Worm (Caenorhabditis elegans) whole organism, mixed stage, embryonic: ENCODE measurements around the gene F59D6.1.

ENCODE experiments used
- M03D4.4 ChIP-seq: sonication (generic microtip); optimal IDR thresholded peaks from 2 replicates; lab custom pipeline; 2017; ENCODE audit warnings: mild to moderate bottlenecking, missing genetic modification characterization, missing compliant biosample characterization
- bed-3 ChIP-seq: fragments of 200-800 bp; sonication (Bioruptor generic); optimal IDR thresholded peaks from 3 replicates; lab custom pipeline; 2018; ENCODE audit warnings: mild to moderate bottlenecking, missing genetic modification characterization, moderate library complexity, missing compliant biosample characterization
- blmp-1 ChIP-seq: fragments of 150-350 bp; optimal IDR thresholded peaks from 2 replicates; lab custom pipeline; 2014; ENCODE audit warnings: missing biosample characterization, missing genetic modification characterization
- ceh-39 ChIP-seq: fragments of 150-350 bp; optimal IDR thresholded peaks from 2 replicates; lab custom pipeline; 2014; ENCODE audit warnings: missing biosample characterization, missing genetic modification characterization
- ceh-43 ChIP-seq: fragments of 200-800 bp; sonication (Bioruptor generic); optimal IDR thresholded peaks from 2 replicates; lab custom pipeline; 2018; ENCODE audit warnings: mild to moderate bottlenecking, missing genetic modification characterization, moderate library complexity, missing compliant biosample characterization
- ceh-83 ChIP-seq: fragments of 200-800 bp; sonication (Bioruptor generic); optimal IDR thresholded peaks from 2 replicates; lab custom pipeline; 2018; ENCODE audit warnings: mild to moderate bottlenecking, missing genetic modification characterization, missing compliant biosample characterization
- ces-1 ChIP-seq: fragments of 150-350 bp; optimal IDR thresholded peaks from 2 replicates; lab custom pipeline; 2014; ENCODE audit warnings: missing biosample characterization, missing genetic modification reagents, missing genetic modification characterization
- cnd-1 ChIP-seq: fragments of 200-800 bp; sonication (Bioruptor generic); optimal IDR thresholded peaks from 2 replicates; lab custom pipeline; 2018; ENCODE audit warnings: mild to moderate bottlenecking, missing genetic modification characterization, missing compliant biosample characterization
- drap-1 ChIP-seq: fragments of 200-800 bp; sonication (Bioruptor generic); optimal IDR thresholded peaks from 3 replicates; lab custom pipeline; 2018; ENCODE audit warnings: mild to moderate bottlenecking, missing genetic modification characterization, missing compliant biosample characterization
- elt-1 ChIP-seq: sonication (generic microtip); optimal IDR thresholded peaks from 2 replicates; lab custom pipeline; 2017; ENCODE audit warnings: missing genetic modification characterization, mild to moderate bottlenecking, missing compliant biosample characterization, antibody characterized with exemption, moderate library complexity, borderline replicate concordance; ENCODE audit not compliant: insufficient read depth
- elt-3 ChIP-seq: fragments of 150-350 bp; optimal IDR thresholded peaks from 2 replicates; lab custom pipeline; 2014; ENCODE audit warnings: missing biosample characterization, missing genetic modification characterization
- flh-1 ChIP-seq: fragments of 200-800 bp; sonication (Bioruptor generic); optimal IDR thresholded peaks from 2 replicates; lab custom pipeline; 2018; ENCODE audit warnings: mild to moderate bottlenecking, missing genetic modification characterization, moderate library complexity, missing compliant biosample characterization
- ham-2 ChIP-seq: fragments of 200-800 bp; sonication (Bioruptor generic); optimal IDR thresholded peaks from 2 replicates; lab custom pipeline; 2018; ENCODE audit warnings: mild to moderate bottlenecking, missing genetic modification characterization, missing compliant biosample characterization
- hlh-1 ChIP-seq: fragments of 150-350 bp; optimal IDR thresholded peaks from 2 replicates; lab custom pipeline; 2014; ENCODE audit warnings: missing biosample characterization, missing genetic modification reagents, missing genetic modification characterization
- lin-13 ChIP-seq: fragments of 150-350 bp; optimal IDR thresholded peaks from 2 replicates; lab custom pipeline; 2014; ENCODE audit warnings: missing biosample characterization, missing genetic modification characterization
- lin-32 ChIP-seq: fragments of 200-800 bp; sonication (Bioruptor generic); optimal IDR thresholded peaks from 2 replicates; lab custom pipeline; 2018; ENCODE audit warnings: mild to moderate bottlenecking, missing genetic modification characterization, missing compliant biosample characterization
- lsy-2 ChIP-seq: fragments of 150-350 bp; optimal IDR thresholded peaks from 2 replicates; lab custom pipeline; 2014; ENCODE audit warnings: missing biosample characterization, missing genetic modification characterization
- mab-5 ChIP-seq: fragments of 150-350 bp; optimal IDR thresholded peaks from 2 replicates; lab custom pipeline; 2014; ENCODE audit warnings: missing biosample characterization, missing genetic modification characterization
- mep-1 ChIP-seq: fragments of 150-350 bp; optimal IDR thresholded peaks from 2 replicates; lab custom pipeline; 2017; ENCODE audit warnings: missing biosample characterization, missing genetic modification reagents, missing genetic modification characterization, inconsistent platforms
- mls-2 ChIP-seq: sonication (generic microtip); optimal IDR thresholded peaks from 2 replicates; lab custom pipeline; 2016; ENCODE audit warnings: mild to moderate bottlenecking, missing genetic modification characterization, moderate library complexity, missing compliant biosample characterization
- nhr-12 ChIP-seq: fragments of 150-350 bp; optimal IDR thresholded peaks from 2 replicates; lab custom pipeline; 2014; ENCODE audit warnings: missing biosample characterization, missing genetic modification characterization
- nhr-2 ChIP-seq: fragments of 150-350 bp; optimal IDR thresholded peaks from 2 replicates; lab custom pipeline; 2014; ENCODE audit warnings: missing biosample characterization, missing genetic modification characterization
- nhr-237 ChIP-seq: fragments of 150-350 bp; optimal IDR thresholded peaks from 2 replicates; lab custom pipeline; 2014; ENCODE audit warnings: missing biosample characterization, missing genetic modification characterization
- nhr-28 ChIP-seq: fragments of 150-350 bp; optimal IDR thresholded peaks from 2 replicates; lab custom pipeline; 2014; ENCODE audit warnings: missing biosample characterization, missing genetic modification characterization
- nhr-76 ChIP-seq: sonication (generic microtip); optimal IDR thresholded peaks from 2 replicates; lab custom pipeline; 2017; ENCODE audit warnings: missing biosample characterization, missing genetic modification characterization
- pha-4 ChIP-seq: fragments of 150-350 bp; optimal IDR thresholded peaks from 2 replicates; lab custom pipeline; 2018; ENCODE audit warnings: missing biosample characterization, missing genetic modification reagents, missing genetic modification characterization
- sem-2 ChIP-seq: fragments of 200-800 bp; sonication (Bioruptor generic); optimal IDR thresholded peaks from 2 replicates; lab custom pipeline; 2018; ENCODE audit warnings: mild to moderate bottlenecking, missing genetic modification characterization, missing compliant biosample characterization
- snpc-4 ChIP-seq: fragments of 150-350 bp; optimal IDR thresholded peaks from 2 replicates; lab custom pipeline; 2014; ENCODE audit warnings: missing biosample characterization, missing genetic modification characterization
- sptf-1 ChIP-seq: sonication (generic microtip); optimal IDR thresholded peaks from 2 replicates; lab custom pipeline; 2017; ENCODE audit warnings: mild to moderate bottlenecking, missing genetic modification characterization, moderate library complexity, missing compliant biosample characterization
- tbx-8 ChIP-seq: fragments of 200-800 bp; sonication (Bioruptor generic); optimal IDR thresholded peaks from 2 replicates; lab custom pipeline; 2018; ENCODE audit warnings: mild to moderate bottlenecking, missing genetic modification characterization, moderate library complexity, missing compliant biosample characterization
- unc-39 ChIP-seq: fragments of 150-350 bp; optimal IDR thresholded peaks from 2 replicates; lab custom pipeline; 2014; ENCODE audit warnings: missing biosample characterization, missing genetic modification characterization
- unc-62 ChIP-seq: fragments of 150-350 bp; optimal IDR thresholded peaks from 2 replicates; lab custom pipeline; 2014; ENCODE audit warnings: missing biosample characterization, missing genetic modification reagents, missing genetic modification characterization
- zip-8 ChIP-seq: fragments of 150-350 bp; optimal IDR thresholded peaks from 2 replicates; lab custom pipeline; 2014; ENCODE audit warnings: missing biosample characterization, missing genetic modification characterization
- ztf-11 ChIP-seq: fragments of 150-350 bp; optimal IDR thresholded peaks from 2 replicates; lab custom pipeline; 2014; ENCODE audit warnings: missing biosample characterization, missing genetic modification characterization

The F59D6.1 gene

ce11 chrV:3032343-3032742 is 12.6 kb upstream of the F59D6.1 start, which contains the start of gene irld-38:
irld-38 (minus strand) TSS chrV:3032443.
- TF ChIP-seq snpc-4 (tag; lab: Kevin White, UChicago), result no peak

ce11 chrV:3034236-3034635 is 10.7 kb upstream of the F59D6.1 start, which contains the start of gene srw-8:
srw-8 (minus strand) TSS chrV:3034336.
- TF ChIP-seq ztf-11 (tag; lab: Kevin White, UChicago) (no peak), snpc-4 (tag; lab: Kevin White, UChicago) (no peak), tbx-8 (GFP tag; lab: Kevin White, UChicago) (no peak), nhr-76 (no peak)
- TF ChIP-seq, all 35 proteins: peak for 0

ce11 chrV:3038058-3038457 is 6.9 kb upstream of the F59D6.1 start:
- no peak for TF ChIP-seq ceh-43 (GFP tag; lab: Kevin White, UChicago)

- no peak for TF ChIP-seq pha-4 (tag; lab: Kevin White, UChicago)
- no peak for TF ChIP-seq snpc-4 (tag; lab: Kevin White, UChicago)
- TF ChIP-seq lin-13 (tag; lab: Kevin White, UChicago), result no peak
- TF ChIP-seq drap-1, result no peak
- no peak for TF ChIP-seq lsy-2
- TF ChIP-seq zip-8, result no peak
- no peak for TF ChIP-seq elt-3 (tag; lab: Kevin White, UChicago)
- TF ChIP-seq mep-1 (tag; lab: Kevin White, UChicago), result no peak
- no peak for TF ChIP-seq unc-62 (GFP tag; lab: Kevin White, UChicago)
- no peak for TF ChIP-seq blmp-1 (tag; lab: Kevin White, UChicago)
- TF ChIP-seq flh-1 (GFP tag; lab: Kevin White, UChicago), result no peak
- no peak for TF ChIP-seq nhr-28 (tag; lab: Kevin White, UChicago)
- TF ChIP-seq tbx-8 (GFP tag; lab: Kevin White, UChicago), result no peak
- TF ChIP-seq mab-5, result no peak
- no peak for TF ChIP-seq nhr-237
- no peak for TF ChIP-seq sem-2 (GFP tag; lab: Kevin White, UChicago)
- TF ChIP-seq lin-32, result no peak
- TF ChIP-seq, all 35 proteins: peak for 0
These were observed 5.7 kb upstream of the F59D6.1 start, which contains the start of gene chpf-2 for ce11 chrV:3039282-3039681. chpf-2 (minus strand) TSS chrV:3039382.

- no peak for TF ChIP-seq cnd-1 (tag; lab: Kevin White, UChicago)
- no peak for TF ChIP-seq ceh-39 (tag; lab: Kevin White, UChicago)
- TF ChIP-seq, all 35 proteins: peak for 0
These were observed 4.0 kb upstream of the F59D6.1 start for ce11 chrV:3040930-3041329.

- TF ChIP-seq blmp-1 (tag; lab: Kevin White, UChicago) (no peak), mep-1 (tag; lab: Kevin White, UChicago) (no peak), lin-32 (no peak), hlh-1 (tag; lab: Kevin White, UChicago) (no peak), ceh-43 (GFP tag; lab: Kevin White, UChicago) (no peak), ces-1 (GFP tag; lab: Kevin White, UChicago) (no peak), mls-2 (tag; lab: Kevin White, UChicago) (no peak), unc-39 (no peak), nhr-2 (tag; lab: Kevin White, UChicago) (no peak), lsy-2 (no peak), M03D4.4 (no peak), ztf-11 (tag; lab: Kevin White, UChicago) (no peak), drap-1 (no peak), elt-3 (tag; lab: Kevin White, UChicago) (no peak), snpc-4 (tag; lab: Kevin White, UChicago) (no peak), nhr-237 (no peak), unc-62 (GFP tag; lab: Kevin White, UChicago) (no peak), cnd-1 (tag; lab: Kevin White, UChicago) (no peak), ham-2 (GFP tag; lab: Kevin White, UChicago) (no peak), nhr-28 (tag; lab: Kevin White, UChicago) (no peak)
These were observed 1.4 kb downstream of the F59D6.1 start for ce11 chrV:3046364-3046763.

- TF ChIP-seq bed-3 (GFP tag; lab: Kevin White, UChicago) (no peak), lin-32 (no peak), elt-1 (tag; lab: Kevin White, UChicago) (no peak), sptf-1 (tag; lab: Kevin White, UChicago) (no peak), nhr-12 (tag; lab: Kevin White, UChicago) (no peak), nhr-28 (tag; lab: Kevin White, UChicago) (no peak), hlh-1 (tag; lab: Kevin White, UChicago) (no peak), ceh-83 (GFP tag; lab: Kevin White, UChicago) (no peak), nhr-2 (tag; lab: Kevin White, UChicago) (no peak), snpc-4 (tag; lab: Kevin White, UChicago) (no peak), mls-2 (tag; lab: Kevin White, UChicago) (no peak), lin-13 (tag; lab: Kevin White, UChicago) (no peak), tbx-8 (GFP tag; lab: Kevin White, UChicago) (no peak)
These were observed 9.3 kb downstream of the F59D6.1 start, which contains the start of gene C50H11.8 for ce11 chrV:3054254-3054653. C50H11.8 (plus strand) TSS chrV:3054554.
